Worm (Caenorhabditis elegans): ENCODE data around the gene srx-130.

srx-130 gene

ce11 chrV:13843147-13843546, at the start of gene srx-130:
srx-130 (plus strand) TSS chrV:13843447.
- TF ChIP-seq unc-62 (GFP tag; optimal IDR thresholded peaks at IDR 0.05) = no peak

DNA sequence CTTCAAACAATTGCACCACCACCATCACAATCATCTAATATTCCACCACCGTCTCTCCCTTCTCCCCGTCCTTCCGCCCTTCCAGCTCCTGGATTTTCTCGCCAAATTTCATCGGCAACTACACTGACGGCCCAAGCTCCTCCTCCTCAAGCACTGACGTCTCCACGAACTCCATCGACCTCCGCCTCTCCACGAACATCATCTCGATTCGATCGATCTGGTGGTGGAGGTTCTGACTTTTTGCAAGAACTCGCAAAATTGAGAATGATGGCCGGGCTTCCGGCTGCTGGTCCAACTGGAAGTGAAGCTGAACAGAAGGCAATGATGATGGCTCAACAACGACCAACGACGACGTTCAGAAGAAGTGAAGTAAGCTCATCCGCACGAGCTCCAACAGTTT, 49.2 kb upstream of the srx-130 start:
- TF ChIP-seq unc-62 (GFP tag; optimal IDR thresholded peaks at IDR 0.05) = no peak

DNA sequence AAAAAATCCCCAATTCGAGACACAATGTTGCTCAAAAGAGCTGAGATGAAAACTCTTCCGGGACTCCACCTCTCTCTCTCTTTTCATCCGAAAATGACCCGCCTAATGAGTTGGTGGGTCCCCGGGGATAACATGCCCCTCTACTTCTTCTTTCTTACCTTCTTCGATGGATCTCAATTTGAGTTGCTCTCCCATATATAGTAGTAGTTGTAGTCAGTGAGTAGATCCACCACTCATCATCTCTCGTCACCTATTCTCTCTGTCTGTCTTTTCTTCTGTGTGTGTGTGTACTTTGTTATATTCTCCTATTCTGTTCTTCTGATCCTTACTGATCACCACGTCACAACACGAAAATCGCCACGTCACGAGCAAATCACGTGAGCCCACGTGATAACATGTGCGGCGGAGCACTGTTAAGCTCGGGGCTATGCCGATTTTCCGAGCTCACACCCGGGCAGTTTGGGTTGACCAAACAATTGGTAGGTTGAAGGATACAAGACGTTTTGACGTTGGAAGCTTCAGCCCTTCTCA, 46.9 kb upstream of the srx-130 start, which contains the start of gene twk-32:
TSS of gene twk-32 (plus strand) at position 396 of the 531 bp plus-strand sequence.
- TF ChIP-seq unc-62 (GFP tag; optimal IDR thresholded peaks at IDR 0.05) = no peak

ce11 chrV:13799190-13799589, 44.1 kb upstream of the srx-130 start:
- no peak for TF ChIP-seq unc-62 (GFP tag; optimal IDR thresholded peaks at IDR 0.05)

DNA sequence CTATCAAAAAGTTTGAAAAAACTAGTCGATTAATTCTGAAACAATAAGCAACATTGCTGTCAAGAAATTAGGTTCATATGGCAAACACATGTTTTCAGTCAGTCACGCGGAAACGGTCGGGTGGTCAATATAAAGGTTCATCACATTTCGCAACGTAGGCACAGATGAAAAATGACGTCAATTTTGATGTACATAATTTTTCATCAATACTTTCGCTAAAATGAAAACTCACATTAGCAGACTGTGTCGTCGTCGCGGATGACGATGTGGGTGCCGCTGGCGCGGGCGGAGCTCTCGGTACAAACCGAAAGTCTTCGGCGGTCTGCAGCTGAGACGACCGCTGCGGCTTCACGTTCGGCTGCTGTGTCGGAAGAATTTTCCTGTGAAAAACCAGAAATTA, 39.3 kb upstream of the srx-130 start, which contains the start of gene swan-2:
TSS of gene swan-2 (minus strand) at position 380 of the 400 bp plus-strand sequence.
- TF ChIP-seq unc-62 (GFP tag; optimal IDR thresholded peaks at IDR 0.05) = no peak

DNA sequence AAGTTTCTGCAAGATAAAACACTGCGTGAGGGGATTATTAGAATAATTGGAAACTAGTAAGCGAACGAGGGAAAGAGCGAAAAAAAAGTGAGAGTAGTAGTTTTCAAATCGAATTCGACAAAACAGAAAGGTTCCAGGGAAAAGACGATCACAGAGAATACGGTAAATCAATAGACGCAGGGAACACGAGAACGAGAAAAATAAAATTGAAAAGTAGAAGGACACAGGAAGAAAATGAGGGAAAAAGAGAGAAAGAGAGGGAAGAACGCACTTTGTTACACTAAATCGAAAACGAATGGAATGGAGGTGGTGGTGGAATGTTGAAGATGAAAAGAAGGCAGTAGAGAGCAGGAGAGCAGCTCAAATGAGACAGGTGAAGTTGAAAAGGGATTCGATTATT, 36.0 kb upstream of the srx-130 start, which contains the start of gene swan-1:
TSS of gene swan-1 (minus strand) at position 6 of the 400 bp plus-strand sequence.
- TF ChIP-seq unc-62 (GFP tag; optimal IDR thresholded peaks at IDR 0.05) = no peak

DNA sequence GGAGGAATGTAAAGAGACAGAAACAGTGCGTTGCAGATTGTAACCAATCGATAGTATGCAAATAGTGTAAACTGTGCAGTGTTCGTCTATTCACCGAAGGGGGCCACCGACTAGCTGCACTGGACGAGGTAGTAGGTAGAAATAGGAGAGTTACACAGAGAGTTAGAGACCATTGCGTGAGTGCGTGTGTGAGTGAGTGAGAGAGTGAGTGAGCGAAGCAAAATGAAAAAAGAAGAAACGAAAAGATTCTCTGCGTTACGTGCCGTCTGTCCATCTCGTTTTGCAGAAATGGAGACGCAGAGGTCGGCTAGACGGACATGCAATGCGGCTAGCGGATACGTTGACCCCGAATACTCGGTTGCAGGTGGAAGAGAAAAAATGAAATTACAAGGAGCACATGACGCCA, 34.8 kb upstream of the srx-130 start:
- TF ChIP-seq unc-62 (GFP tag; optimal IDR thresholded peaks at IDR 0.05) = no peak

DNA sequence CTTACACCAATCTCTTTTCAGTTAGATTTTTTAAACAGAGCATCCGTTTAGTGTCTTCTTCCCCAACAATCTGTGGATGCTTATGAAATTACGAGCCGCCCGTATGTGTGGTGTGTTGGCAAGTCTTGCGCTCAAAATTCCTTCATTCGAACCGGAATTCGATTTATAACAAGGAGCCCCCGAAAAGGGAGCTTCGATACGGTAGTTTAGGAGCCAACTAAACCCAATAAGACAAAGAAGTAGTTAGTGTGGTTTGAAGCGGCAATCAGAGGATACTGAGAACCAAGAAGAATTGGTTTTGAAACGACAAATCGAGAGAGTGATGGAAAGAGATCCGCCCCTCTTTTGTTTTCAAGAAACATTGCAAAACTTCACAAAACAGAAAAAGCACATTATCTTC, 30.9 kb upstream of the srx-130 start:
- no peak for TF ChIP-seq unc-62 (GFP tag; optimal IDR thresholded peaks at IDR 0.05)

DNA sequence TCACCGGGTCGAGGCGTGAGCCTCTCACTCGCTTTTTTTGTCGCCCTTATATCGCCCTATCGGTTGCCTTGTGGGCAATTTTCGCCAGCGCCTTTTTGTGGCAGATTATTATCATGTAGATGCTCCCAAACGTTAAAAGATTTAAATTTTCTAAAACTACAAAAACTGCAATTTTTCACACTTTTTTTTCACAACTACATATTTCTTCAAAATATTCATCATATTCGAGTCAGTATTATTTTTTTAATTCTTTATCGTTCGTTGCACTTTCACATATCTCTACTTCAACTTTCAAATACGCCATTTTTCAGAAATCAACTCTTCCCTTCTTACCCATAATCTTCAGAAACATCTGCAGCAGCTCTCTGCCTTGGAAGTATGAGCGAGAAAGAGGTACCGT, 30.3 kb upstream of the srx-130 start, which contains the start of gene ceh-24:
TSS of gene ceh-24 (plus strand) at position 301 of the 400 bp plus-strand sequence.
- no peak for TF ChIP-seq unc-62 (GFP tag; optimal IDR thresholded peaks at IDR 0.05)

DNA sequence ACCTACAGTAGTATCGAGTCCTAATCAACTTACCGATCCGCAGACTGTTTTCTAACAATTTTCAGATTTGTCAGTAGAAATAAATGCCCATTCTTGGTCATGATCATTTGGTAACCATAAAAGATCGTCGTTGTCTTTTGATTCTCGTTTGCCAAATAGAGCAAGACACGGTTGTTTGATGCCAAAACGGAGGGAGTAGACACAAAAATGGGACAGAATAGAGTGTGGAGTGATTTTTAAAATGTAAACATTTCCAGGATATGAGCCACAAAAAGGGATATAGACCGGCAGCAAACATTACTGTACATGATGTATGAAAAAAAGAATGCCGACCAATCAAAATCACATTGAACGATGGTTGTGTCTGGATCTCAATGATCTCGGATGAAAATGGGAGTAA, 26.4 kb upstream of the srx-130 start, which contains the start of gene F55B12.2:
TSS of gene F55B12.2 (minus strand) at position 101 of the 400 bp plus-strand sequence.
- TF ChIP-seq unc-62 (GFP tag; optimal IDR thresholded peaks at IDR 0.05) = no peak

- no peak for TF ChIP-seq unc-62 (GFP tag; optimal IDR thresholded peaks at IDR 0.05)
Observed at ce11 chrV:13818824-13819408, 24.3 kb upstream of the srx-130 start, which contains the start of gene sel-10. sel-10 (plus strand) TSS chrV:13819361.

DNA sequence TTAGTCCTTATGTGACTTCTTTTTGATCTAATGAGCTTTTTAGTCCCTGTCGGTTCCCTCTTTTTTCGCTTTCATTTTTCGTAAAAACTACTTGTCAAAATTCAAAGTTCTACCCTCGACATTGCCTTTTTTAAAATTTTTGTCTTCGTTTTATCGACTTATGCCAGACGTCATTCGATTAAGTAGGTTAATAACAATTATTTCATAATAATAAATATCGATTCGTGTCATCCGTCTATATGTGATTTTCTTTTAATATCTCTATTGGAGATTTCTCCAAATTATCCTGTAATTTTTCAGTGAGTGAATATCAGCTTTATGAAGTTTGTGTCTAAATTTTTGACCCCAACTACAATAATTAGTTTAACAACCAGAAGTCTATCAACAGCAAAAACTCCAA, 20.5 kb upstream of the srx-130 start, which contains the start of gene hpo-31:
TSS of gene hpo-31 (plus strand) at position 301 of the 400 bp plus-strand sequence.
- no peak for TF ChIP-seq unc-62 (GFP tag; optimal IDR thresholded peaks at IDR 0.05)

DNA sequence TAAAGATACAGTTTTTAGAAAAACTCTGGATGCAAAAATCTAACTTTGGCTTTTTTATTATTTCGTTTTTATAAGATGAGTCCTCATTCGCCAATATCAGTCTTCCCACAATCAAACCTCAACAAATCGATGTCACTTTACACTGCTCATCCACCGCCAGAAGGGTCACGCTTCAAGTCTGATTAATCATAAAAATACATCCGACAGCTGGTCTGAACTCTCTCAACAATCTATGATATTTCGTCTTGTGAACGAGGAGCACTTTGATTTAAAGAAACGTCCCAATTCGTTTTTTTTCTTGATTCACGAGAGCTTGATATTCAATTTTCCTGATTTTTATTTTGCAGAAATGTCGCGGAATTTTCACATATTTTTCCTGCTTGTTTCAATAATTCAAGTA, 15.3 kb upstream of the srx-130 start, which contains the start of gene nrf-5:
TSS of gene nrf-5 (plus strand) at position 348 of the 400 bp plus-strand sequence.
- no peak for TF ChIP-seq unc-62 (GFP tag; optimal IDR thresholded peaks at IDR 0.05)

- no peak for TF ChIP-seq unc-62 (GFP tag; optimal IDR thresholded peaks at IDR 0.05)
Observed at ce11 chrV:13830813-13831212, 12.4 kb upstream of the srx-130 start, which contains the start of gene str-165. str-165 (plus strand) TSS chrV:13831113.

ce11 chrV:13833951-13834350, 9.3 kb upstream of the srx-130 start, which contains the start of gene srx-129:
srx-129 (plus strand) TSS chrV:13834251.
- no peak for TF ChIP-seq unc-62 (GFP tag; optimal IDR thresholded peaks at IDR 0.05)

DNA sequence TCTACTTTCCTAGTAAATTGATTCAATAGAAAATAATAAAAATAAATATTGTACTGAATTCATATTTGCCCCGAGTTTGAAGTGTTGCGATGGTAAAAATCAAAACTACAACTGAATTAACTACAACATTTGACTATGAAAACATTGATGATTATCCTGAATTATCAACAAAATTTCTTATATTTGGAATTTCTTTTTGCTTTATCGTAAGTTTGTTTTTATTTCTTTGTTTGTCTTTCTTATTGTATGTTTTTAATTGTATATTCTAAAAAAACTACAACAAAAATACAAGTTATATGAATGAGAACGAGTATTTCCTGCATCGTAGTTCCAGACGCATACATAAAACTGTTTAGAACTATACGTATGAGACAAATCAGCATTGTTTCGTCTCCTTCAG, 6.1 kb upstream of the srx-130 start, which contains the start of gene srx-128:
TSS of gene srx-128 (plus strand) at position 301 of the 400 bp plus-strand sequence.
- no peak for TF ChIP-seq unc-62 (GFP tag; optimal IDR thresholded peaks at IDR 0.05)

DNA sequence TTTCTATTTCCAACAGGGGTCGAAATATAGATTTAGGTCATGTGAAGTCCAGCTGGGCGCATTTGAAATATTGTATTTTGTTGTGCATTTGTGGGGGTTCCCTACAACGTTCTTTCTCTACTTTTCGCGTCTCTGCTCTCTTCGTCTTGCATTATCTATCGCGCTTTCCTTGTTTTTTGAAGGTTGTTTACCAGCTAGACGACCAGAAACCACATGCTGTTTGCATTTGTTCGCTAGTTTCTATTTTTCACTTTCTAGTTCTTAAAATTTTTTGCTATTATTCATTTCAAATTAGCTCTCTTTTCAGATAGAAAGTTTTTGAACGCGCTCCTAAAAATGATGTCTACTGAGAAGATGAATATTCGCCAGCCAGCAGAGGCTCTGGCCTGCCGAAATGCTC, 3.8 kb upstream of the srx-130 start, which contains the start of gene F55B12.10:
TSS of gene F55B12.10 (plus strand) at position 301 of the 400 bp plus-strand sequence.
- TF ChIP-seq unc-62 (GFP tag; optimal IDR thresholded peaks at IDR 0.05) = no peak
